Worm (Caenorhabditis elegans): Measurements from ENCODE around the gene frg-1.

- no peak for TF ChIP-seq ztf-29 (GFP tag; IDR thresholded peaks at IDR 0.05)
- no peak for TF ChIP-seq ztf-23 (GFP tag; IDR thresholded peaks at IDR 0.05)
- TF ChIP-seq ref-1 (GFP tag; conservative IDR thresholded peaks at IDR 0.05) = no peak
- TF ChIP-seq flt-1 (GFP tag; IDR thresholded peaks at IDR 0.05) = no peak
- TF ChIP-seq T22C8.4 (GFP tag; IDR thresholded peaks at IDR 0.05) = no peak
- no peak for TF ChIP-seq med-1 (GFP tag; optimal IDR thresholded peaks at IDR 0.05; ENCODE audit: insufficient read depth)
- TF ChIP-seq cog-1 (tag; optimal IDR thresholded peaks at IDR 0.05) = no peak
These were observed 36.9 kb downstream of the frg-1 start for ce11 chrIII:13015754-13016317.

Data from whole organism, midembryonic.